Fruit fly (Drosophila melanogaster) whole organism, embryonic: Measurements from ENCODE around the gene CG31867.
A peak's percentile ranks its signal among the peaks of the same experiment; 100 is the strongest.

Experiments
- Ada2b ChIP-seq: fragments of 200-800 bp; sonication (Bioruptor generic); IDR thresholded peaks from 2 replicates; pipeline ENCODE4 v1.3.6; 2022; ENCODE audit warnings: missing biosample characterization, missing genetic modification characterization
- B-H2 ChIP-seq: fragments of 200-800 bp; sonication (Bioruptor generic); optimal IDR thresholded peaks from 2 replicates; lab custom pipeline; 2018; ENCODE audit warnings: missing biosample characterization, mild to moderate bottlenecking, missing genetic modification characterization
- CG13287 ChIP-seq: fragments of 200-800 bp; sonication (Bioruptor generic); IDR thresholded peaks from 2 replicates; pipeline ENCODE4 v1.3.6; 2022; ENCODE audit warnings: missing biosample characterization, missing genetic modification characterization; ENCODE audit not compliant: partially characterized antibody
- CG2120 ChIP-seq: fragments of 200-800 bp; sonication (Bioruptor generic); optimal IDR thresholded peaks from 3 replicates; lab custom pipeline; 2016; ENCODE audit warnings: missing biosample characterization, missing genetic modification characterization
- CG2199 ChIP-seq: fragments of 200-800 bp; sonication (Bioruptor generic); IDR thresholded peaks from 3 replicates; pipeline ENCODE4 v1.3.6; 2022; ENCODE audit warnings: missing biosample characterization, missing genetic modification characterization
- CG32767 ChIP-seq: fragments of 200-800 bp; sonication (Bioruptor generic); IDR thresholded peaks from 2 replicates; pipeline ENCODE4 v1.3.6; 2022; ENCODE audit warnings: missing biosample characterization, missing genetic modification characterization
- CG32772 ChIP-seq: fragments of 200-800 bp; sonication (Bioruptor generic); IDR thresholded peaks from 2 replicates; pipeline ENCODE4 v1.3.6; 2022; ENCODE audit warnings: missing biosample characterization, missing genetic modification characterization
- CG34422 ChIP-seq: fragments of 200-800 bp; sonication (Bioruptor generic); IDR thresholded peaks from 3 replicates; pipeline ENCODE4 v1.3.6; 2022; ENCODE audit warnings: missing biosample characterization, missing genetic modification characterization
- CG3838 ChIP-seq: fragments of 200-800 bp; sonication (Bioruptor generic); optimal IDR thresholded peaks from 3 replicates; lab custom pipeline; 2016; ENCODE audit warnings: missing biosample characterization, missing genetic modification characterization
- CG4282 ChIP-seq: fragments of 200-800 bp; sonication (Bioruptor generic); optimal IDR thresholded peaks from 2 replicates; lab custom pipeline; 2016; ENCODE audit warnings: missing biosample characterization, missing genetic modification characterization
- CG4820 ChIP-seq: fragments of 200-800 bp; sonication (Bioruptor generic); optimal IDR thresholded peaks from 3 replicates; lab custom pipeline; 2016; ENCODE audit warnings: missing biosample characterization, missing genetic modification characterization
- CG6689 ChIP-seq: fragments of 200-800 bp; sonication (Bioruptor generic); IDR thresholded peaks from 2 replicates; pipeline ENCODE4 v1.3.6; 2022; ENCODE audit warnings: missing biosample characterization, missing genetic modification characterization
- CG8359 ChIP-seq: fragments of 200-800 bp; sonication (Bioruptor generic); optimal IDR thresholded peaks from 2 replicates; lab custom pipeline; 2017; ENCODE audit warnings: missing biosample characterization, mild to moderate bottlenecking, missing genetic modification characterization, borderline replicate concordance
- Chrac-16 ChIP-seq: fragments of 200-800 bp; sonication (Bioruptor generic); optimal IDR thresholded peaks from 3 replicates; lab custom pipeline; 2016; ENCODE audit warnings: missing biosample characterization, missing genetic modification characterization
- Deaf1 ChIP-seq: fragments of 200-800 bp; optimal IDR thresholded peaks from 3 replicates; lab custom pipeline; 2019; ENCODE audit warnings: missing biosample characterization, mild to moderate bottlenecking, missing genetic modification characterization, moderate library complexity
- Ets65A ChIP-seq: fragments of 200-800 bp; sonication (Bioruptor generic); peaks from one replicate; lab custom pipeline; 2016; ENCODE audit warnings: missing biosample characterization, missing genetic modification characterization
- H2.0 ChIP-seq: fragments of 200-800 bp; sonication (Bioruptor generic); IDR thresholded peaks from 2 replicates; pipeline ENCODE4 v1.3.6; 2022; ENCODE audit warnings: missing biosample characterization, missing genetic modification characterization
- Hr3 ChIP-seq: fragments of 200-800 bp; sonication (Bioruptor generic); optimal IDR thresholded peaks from 3 replicates; lab custom pipeline; 2016; ENCODE audit warnings: missing biosample characterization, missing genetic modification characterization
- MBD-R2 ChIP-seq: fragments of 200-800 bp; sonication (Bioruptor generic); IDR thresholded peaks from 2 replicates; pipeline ENCODE4 v1.3.6; 2022; ENCODE audit warnings: missing biosample characterization, missing genetic modification characterization
- MTF-1 ChIP-seq: fragments of 200-800 bp; sonication (Bioruptor generic); optimal IDR thresholded peaks from 2 replicates; lab custom pipeline; 2018; ENCODE audit warnings: missing biosample characterization, mild to moderate bottlenecking, missing genetic modification characterization, borderline replicate concordance
- NfI ChIP-seq: fragments of 200-800 bp; sonication (Bioruptor generic); optimal IDR thresholded peaks from 3 replicates; lab custom pipeline; 2018; ENCODE audit warnings: missing biosample characterization, mild to moderate bottlenecking, missing genetic modification characterization, moderate library complexity
- Rx ChIP-seq: fragments of 200-800 bp; sonication (Bioruptor generic); IDR thresholded peaks from 2 replicates; pipeline ENCODE4 v1.3.6; 2022; ENCODE audit warnings: missing biosample characterization, missing genetic modification characterization
- Sox100B ChIP-seq: fragments of 200-800 bp; sonication (Bioruptor generic); optimal IDR thresholded peaks from 3 replicates; lab custom pipeline; 2018; ENCODE audit warnings: missing biosample characterization, mild to moderate bottlenecking, missing genetic modification characterization
- Sry-δ ChIP-seq: fragments of 200-800 bp; sonication (Bioruptor generic); optimal IDR thresholded peaks from 2 replicates; lab custom pipeline; 2016; ENCODE audit warnings: missing biosample characterization, missing genetic modification characterization
- Taf1 ChIP-seq: fragments of 200-800 bp; sonication (Bioruptor generic); IDR thresholded peaks from 2 replicates; pipeline ENCODE4 v1.3.6; 2022; ENCODE audit warnings: missing biosample characterization, missing genetic modification characterization
- ara ChIP-seq: fragments of 200-800 bp; sonication (Bioruptor generic); IDR thresholded peaks from 2 replicates; pipeline ENCODE4 v1.3.6; 2022; ENCODE audit warnings: missing biosample characterization, missing genetic modification characterization
- bcd ChIP-seq: fragments of 200-800 bp; sonication (Bioruptor generic); optimal IDR thresholded peaks from 2 replicates; lab custom pipeline; 2017; ENCODE audit warnings: missing biosample characterization, mild to moderate bottlenecking, missing genetic modification characterization
- chinmo ChIP-seq: fragments of 200-800 bp; sonication (Bioruptor generic); IDR thresholded peaks from 4 replicates; pipeline ENCODE4 v1.3.6; 2022; ENCODE audit warnings: missing biosample characterization, missing genetic modification characterization; ENCODE audit not compliant: partially characterized antibody
- gt ChIP-seq: fragments of 200-800 bp; sonication (Bioruptor generic); IDR thresholded peaks from 2 replicates; pipeline ENCODE4 v1.3.6; 2022; ENCODE audit warnings: missing biosample characterization, missing genetic modification characterization
- her ChIP-seq: fragments of 200-800 bp; sonication (Bioruptor generic); optimal IDR thresholded peaks from 2 replicates; lab custom pipeline; 2016; ENCODE audit warnings: missing biosample characterization, missing genetic modification characterization
- hkb ChIP-seq, 2 experiments: fragments of 200-800 bp in 1 of 2; fragments of >200 bp in 1 of 2; sonication (Bioruptor generic) in 1 of 2; IDR thresholded peaks in 1 of 2; optimal IDR thresholded peaks in 1 of 2; 2 replicates each; pipeline versions ENCODE4 v1.3.6 to Lab custom; 2017 to 2022; ENCODE audit warnings: missing biosample characterization in 1 of 2, missing genetic modification characterization in 1 of 2
- jumu ChIP-seq: fragments of 200-800 bp; sonication (Bioruptor generic); optimal IDR thresholded peaks from 3 replicates; lab custom pipeline; 2016; ENCODE audit warnings: missing biosample characterization, missing genetic modification characterization
- nmo ChIP-seq: fragments of 200-800 bp; sonication (Bioruptor generic); optimal IDR thresholded peaks from 2 replicates; lab custom pipeline; 2018; ENCODE audit warnings: missing biosample characterization, mild to moderate bottlenecking, missing genetic modification characterization, moderate library complexity
- nom ChIP-seq: fragments of 200-800 bp; sonication (Bioruptor generic); optimal IDR thresholded peaks from 2 replicates; lab custom pipeline; 2017; ENCODE audit warnings: missing biosample characterization, missing genetic modification characterization, mild to moderate bottlenecking, moderate library complexity, missing genetic modification reagents
- pfk ChIP-seq: fragments of 200-800 bp; sonication (Bioruptor generic); optimal IDR thresholded peaks from 2 replicates; lab custom pipeline; 2018; ENCODE audit warnings: missing biosample characterization, mild to moderate bottlenecking, missing genetic modification characterization, moderate library complexity
- pros ChIP-seq: fragments of 200-800 bp; sonication (Bioruptor generic); optimal IDR thresholded peaks from 3 replicates; lab custom pipeline; 2019; ENCODE audit warnings: missing biosample characterization, mild to moderate bottlenecking, missing genetic modification characterization, moderate library complexity
- salm ChIP-seq: fragments of 200-800 bp; sonication (Bioruptor generic); optimal IDR thresholded peaks from 2 replicates; lab custom pipeline; 2018; ENCODE audit warnings: missing biosample characterization, mild to moderate bottlenecking, missing genetic modification characterization
- schlank ChIP-seq: fragments of 200-800 bp; sonication (Bioruptor generic); optimal IDR thresholded peaks from 2 replicates; lab custom pipeline; 2018; ENCODE audit warnings: missing biosample characterization, mild to moderate bottlenecking, missing genetic modification characterization
- scrt ChIP-seq: fragments of 200-800 bp; sonication (Bioruptor generic); optimal IDR thresholded peaks from 2 replicates; lab custom pipeline; 2018; ENCODE audit warnings: missing biosample characterization, mild to moderate bottlenecking, missing genetic modification characterization, moderate library complexity
- tna ChIP-seq: fragments of 200-800 bp; sonication (Bioruptor generic); IDR thresholded peaks from 2 replicates; pipeline ENCODE4 v1.3.6; 2022; ENCODE audit warnings: missing biosample characterization, missing genetic modification characterization; ENCODE audit not compliant: partially characterized antibody
- trh ChIP-seq: fragments of 200-800 bp; sonication (Bioruptor generic); optimal IDR thresholded peaks from 2 replicates; lab custom pipeline; 2016; ENCODE audit warnings: missing biosample characterization, missing genetic modification characterization
- vnd ChIP-seq: fragments of 200-800 bp; sonication (Bioruptor generic); IDR thresholded peaks from 3 replicates; pipeline ENCODE4 v1.3.6; 2022; ENCODE audit warnings: missing biosample characterization, missing genetic modification characterization; ENCODE audit not compliant: partially characterized antibody

Gene CG31867

dm6 chr2L:11155166-11155958, 10.1 kb upstream of the CG31867 start, which contains the start of gene CG6287 (continued):
- TF ChIP-seq Taf1 = no peak; the same call in 1 of the 2 replicates
- TF ChIP-seq CG13287 (GFP tag; lab: Robert Waterston, UW) = no peak
- peak; percentile 18 for TF ChIP-seq Chrac-16
- no peak for TF ChIP-seq B-H2 (GFP tag; lab: Kevin White, UChicago)
- TF ChIP-seq CG4282 (GFP tag; lab: Kevin White, UChicago) = no peak
- TF ChIP-seq her (GFP tag; lab: Kevin White, UChicago) = no peak
- no peak for TF ChIP-seq tna (GFP tag; lab: Robert Waterston, UW)
- no peak for TF ChIP-seq schlank
- 0 out of 2 replicates have a peak, but pooled peaks have one; percentile 7 for TF ChIP-seq CG6689
- peak; percentile 59 for TF ChIP-seq CG2120 (GFP tag; lab: Kevin White, UChicago)
- TF ChIP-seq Hr3 (GFP tag; lab: Kevin White, UChicago) = no peak
- no peak for TF ChIP-seq CG8359
- no peak for TF ChIP-seq NfI (GFP tag; lab: Kevin White, UChicago)
- no peak for TF ChIP-seq Sox100B

dm6 chr2L:11148969-11149368, 3.8 kb upstream of the CG31867 start, which contains the start of gene Gyc32E:
Gyc32E (minus strand) TSS chr2L:11149101.
- peak; percentile 84 for TF ChIP-seq Deaf1 (tag; lab: Kevin White, UChicago)
- TF ChIP-seq MTF-1 (GFP tag; lab: Kevin White, UChicago) = no peak
- TF ChIP-seq scrt (GFP tag; lab: Kevin White, UChicago) = peak; percentile 54
- TF ChIP-seq, all 482 proteins: peak for 2

dm6 chr2L:11136093-11136492, 9.1 kb downstream of the CG31867 start, which contains the start of gene hgo:
hgo (plus strand) TSS chr2L:11136393.
- TF ChIP-seq pros (GFP tag; lab: Kevin White, UChicago) = no peak
- peak; percentile 40 for TF ChIP-seq Ets65A
- TF ChIP-seq ara (GFP tag; lab: Robert Waterston, UW) = no peak
- peak; percentile 34; the same call in 1 of the 4 replicates for TF ChIP-seq chinmo (GFP tag; lab: Robert Waterston, UW)
- TF ChIP-seq CG2199 (GFP tag; lab: Robert Waterston, UW) = peak; percentile 52; the same call in 1 of the 3 replicates

- TF ChIP-seq trh (GFP tag; lab: Kevin White, UChicago) (no peak), Rx (GFP tag; lab: Robert Waterston, UW) (no peak), CG34422 (GFP tag; lab: Robert Waterston, UW) (peak; percentile 67; the same call in 1 of the 3 replicates), salm (tag; lab: Kevin White, UChicago) (no peak), CG4820 (GFP tag; lab: Kevin White, UChicago) (no peak), Sry-δ (GFP tag; lab: Kevin White, UChicago) (peak; percentile 48), nmo (GFP tag; lab: Kevin White, UChicago) (peak; percentile 39), bcd (no peak), vnd (GFP tag; lab: Robert Waterston, UW) (peak; percentile 57; the same call in 1 of the 3 replicates), Ada2b (GFP tag; lab: Robert Waterston, UW) (no peak), pfk (GFP tag; lab: Kevin White, UChicago) (no peak), jumu (GFP tag; lab: Kevin White, UChicago) (no peak), nom (GFP tag; lab: Kevin White, UChicago) (no peak), CG32772 (GFP tag; lab: Robert Waterston, UW) (no peak), hkb (optimal IDR thresholded peaks at IDR 0.05; lab: Kevin White, UChicago) (no peak), hkb (GFP tag; IDR thresholded peaks at IDR 0.05; lab: Robert Waterston, UW) (no peak), CG32767 (0 out of 2 replicates have a peak, but pooled peaks have one; percentile 8), CG3838 (GFP tag; lab: Kevin White, UChicago) (no peak), gt (GFP tag; lab: Robert Waterston, UW) (no peak), H2.0 (GFP tag; lab: Robert Waterston, UW) (no peak), MBD-R2 (GFP tag; lab: Robert Waterston, UW) (peak; percentile 74)
Observed at dm6 chr2L:11130151-11131008, 14.8 kb downstream of the CG31867 start, which contains the start of the genes RfC38 and CG4751. RfC38 (minus strand) TSS chr2L:11130645. CG4751 (plus strand) TSS chr2L:11130737.
